Worm (Caenorhabditis elegans) whole organism, L3 larva: Measurements from ENCODE around the gene pudl-2.
A peak's percentile ranks its signal among the peaks of the same experiment; 100 is the strongest.

Experiments
- R02D3.7 ChIP-seq: fragments of 150-350 bp; optimal IDR thresholded peaks from 2 replicates; lab custom pipeline; 2014; ENCODE audit warnings: missing biosample characterization, missing genetic modification characterization
- ama-1 ChIP-seq: fragments of 150-350 bp; optimal IDR thresholded peaks from 2 replicates; lab custom pipeline; 2018
- eor-1 ChIP-seq, 2 experiments: fragments of 150-350 bp; optimal IDR thresholded peaks; 2 replicates each; lab custom pipeline; 2014 to 2018; ENCODE audit warnings: missing biosample characterization in 2 of 2, missing genetic modification characterization in 2 of 2
- fos-1 ChIP-seq: fragments of 150-350 bp; optimal IDR thresholded peaks from 2 replicates; lab custom pipeline; 2014; ENCODE audit warnings: missing biosample characterization, missing genetic modification characterization
- lin-39 ChIP-seq: fragments of 150-350 bp; optimal IDR thresholded peaks from 2 replicates; lab custom pipeline; 2018; ENCODE audit warnings: missing biosample characterization, missing genetic modification reagents, missing genetic modification characterization
- nfya-1 ChIP-seq: sonication (generic microtip); optimal IDR thresholded peaks from 2 replicates; lab custom pipeline; 2017; ENCODE audit warnings: missing genetic modification characterization, mild to moderate bottlenecking, missing compliant biosample characterization, antibody characterized with exemption, moderate library complexity; ENCODE audit not compliant: insufficient read depth
- pha-4 ChIP-seq: fragments of 150-350 bp; optimal IDR thresholded peaks from 2 replicates; lab custom pipeline; 2014; ENCODE audit warnings: missing biosample characterization, missing genetic modification reagents, missing genetic modification characterization
- zag-1 ChIP-seq: fragments of 150-350 bp; optimal IDR thresholded peaks from 2 replicates; lab custom pipeline; 2014; ENCODE audit warnings: missing biosample characterization, missing genetic modification characterization
- ztf-4 ChIP-seq: fragments of 150-350 bp; optimal IDR thresholded peaks from 2 replicates; lab custom pipeline; 2014; ENCODE audit warnings: missing biosample characterization, missing genetic modification characterization

DNA sequence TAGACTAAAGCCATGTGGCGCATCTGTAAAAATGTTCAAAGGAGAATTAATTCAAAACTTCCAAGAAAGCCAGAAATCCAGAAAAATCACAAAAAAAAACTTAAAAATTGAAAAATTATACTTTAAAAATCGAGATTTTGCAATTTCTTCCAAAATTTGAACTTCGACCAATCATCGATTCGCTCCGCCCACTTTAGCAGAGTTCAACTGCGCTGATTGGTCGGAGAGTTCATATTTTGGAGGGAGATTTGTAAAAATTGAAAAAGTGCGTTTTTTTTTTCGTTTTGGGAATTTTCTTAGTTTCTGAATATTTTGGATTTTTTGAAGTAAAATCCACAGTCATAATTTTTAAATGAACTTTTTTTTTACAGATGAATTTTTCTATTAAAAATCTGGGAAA, 40.7 kb upstream of the pudl-2 start:
- TF ChIP-seq zag-1 (no peak), lin-39 (no peak), ztf-4 (tag; lab: Kevin White, UChicago) (no peak), fos-1 (tag; lab: Kevin White, UChicago) (no peak), pha-4 (no peak), R02D3.7 (tag; lab: Kevin White, UChicago) (no peak), ama-1 (lab: Kevin White, UChicago) (no peak), nfya-1 (tag; lab: Kevin White, UChicago) (peak; percentile 88), eor-1 (tag; optimal IDR thresholded peaks at IDR 0.05; lab: Kevin White, UChicago) (no peak)
